Fruit fly (Drosophila melanogaster) whole organism, pupa: ENCODE results near the gene Oamb.

Experiments used
- CG14655 ChIP-seq: fragments of 200-800 bp; sonication (Bioruptor generic); optimal IDR thresholded peaks from 3 replicates; lab custom pipeline; 2017; ENCODE audit warnings: mild to moderate bottlenecking, missing biosample characterization, missing genetic modification reagents, missing genetic modification characterization
- CG15710 ChIP-seq: fragments of 200-800 bp; sonication (Bioruptor generic); optimal IDR thresholded peaks from 2 replicates; lab custom pipeline; 2018; ENCODE audit warnings: missing biosample characterization, mild to moderate bottlenecking, missing genetic modification characterization, moderate library complexity
- CG32121 ChIP-seq: fragments of 200-800 bp; sonication (Bioruptor generic); IDR thresholded peaks from 2 replicates; pipeline ENCODE4 v1.3.6; 2022; ENCODE audit warnings: missing biosample characterization, missing genetic modification characterization
- CG4496 ChIP-seq: fragments of 200-800 bp; sonication (Bioruptor generic); IDR thresholded peaks from 3 replicates; pipeline ENCODE4 v1.3.6; 2022; ENCODE audit warnings: missing biosample characterization, missing genetic modification characterization
- CG8301 ChIP-seq: fragments of 200-800 bp; sonication (Bioruptor generic); optimal IDR thresholded peaks from 2 replicates; lab custom pipeline; 2018; ENCODE audit warnings: missing biosample characterization, mild to moderate bottlenecking, missing genetic modification characterization
- fd96Ca ChIP-seq: fragments of 200-800 bp; sonication (Bioruptor generic); IDR thresholded peaks from 3 replicates; pipeline ENCODE4 v1.3.6; 2022; ENCODE audit warnings: missing biosample characterization, missing genetic modification characterization

- TF ChIP-seq CG15710 (tag; lab: Kevin White, UChicago) = no peak
- TF ChIP-seq CG14655 (GFP tag; lab: Kevin White, UChicago) = no peak
- no peak for TF ChIP-seq CG32121
- TF ChIP-seq fd96Ca = no peak
- no peak for TF ChIP-seq CG4496 (GFP tag; lab: Robert Waterston, UW)
- no peak for TF ChIP-seq CG8301 (tag; lab: Kevin White, UChicago)
Measured at dm6 chr3R:20723491-20723890, 9.1 kb upstream of the Oamb start.
